Fruit fly (Drosophila melanogaster): ENCODE data around the gene CG31975.

The CG31975 gene

dm6 chr2L:170383-170782 lies 29.6 kb upstream of the CG31975 start:
- no peak for TF ChIP-seq CG32121 (GFP tag; IDR thresholded peaks at IDR 0.05)
- no peak for TF ChIP-seq CG9948 (tag; optimal IDR thresholded peaks at IDR 0.05)
- TF ChIP-seq CG34367 (tag; optimal IDR thresholded peaks at IDR 0.05): no peak
- TF ChIP-seq fd96Ca (GFP tag; IDR thresholded peaks at IDR 0.05): no peak
- no peak for TF ChIP-seq CG14655 (GFP tag; optimal IDR thresholded peaks at IDR 0.05)
- TF ChIP-seq CG8159 (tag; optimal IDR thresholded peaks at IDR 0.05): no peak
- no peak for TF ChIP-seq Pif1B (GFP tag; optimal IDR thresholded peaks at IDR 0.05)
- TF ChIP-seq Snoo (tag; optimal IDR thresholded peaks at IDR 0.05): no peak
- TF ChIP-seq CG17806 (tag; optimal IDR thresholded peaks at IDR 0.05): no peak
- TF ChIP-seq gl (tag; optimal IDR thresholded peaks at IDR 0.05): no peak
- no peak for TF ChIP-seq EcR (GFP tag; optimal IDR thresholded peaks at IDR 0.05)
- no peak for TF ChIP-seq D1 (tag; optimal IDR thresholded peaks at IDR 0.05)
- TF ChIP-seq CG4496 (GFP tag; IDR thresholded peaks at IDR 0.05): no peak

dm6 chr2L:168270-168901 lies 27.6 kb upstream of the CG31975 start:
- TF ChIP-seq D1 (tag; optimal IDR thresholded peaks at IDR 0.05): no peak
- no peak for TF ChIP-seq rn (GFP tag; IDR thresholded peaks at IDR 0.05)
- no peak for TF ChIP-seq Pif1B (GFP tag; optimal IDR thresholded peaks at IDR 0.05)
- TF ChIP-seq CG17806 (tag; optimal IDR thresholded peaks at IDR 0.05): peak; percentile 28
- no peak for TF ChIP-seq CG9948 (tag; optimal IDR thresholded peaks at IDR 0.05)
- TF ChIP-seq Ets98B (GFP tag; IDR thresholded peaks at IDR 0.05): no peak
- TF ChIP-seq CG8159 (tag; optimal IDR thresholded peaks at IDR 0.05): peak; percentile 6
- TF ChIP-seq EcR (GFP tag; optimal IDR thresholded peaks at IDR 0.05): peak; percentile 61
- TF ChIP-seq CG12605 (GFP tag; IDR thresholded peaks at IDR 0.05): peak; percentile 36; the same call in 1 of the 2 replicates
- TF ChIP-seq CG15710 (tag; optimal IDR thresholded peaks at IDR 0.05): peak; percentile 33
- TF ChIP-seq CG14655 (GFP tag; optimal IDR thresholded peaks at IDR 0.05): peak; percentile 42
- TF ChIP-seq fd96Ca (GFP tag; IDR thresholded peaks at IDR 0.05): no peak
- no peak for TF ChIP-seq Snoo (tag; optimal IDR thresholded peaks at IDR 0.05)
- TF ChIP-seq CG32121 (GFP tag; IDR thresholded peaks at IDR 0.05): no peak
- peak; percentile 69 for TF ChIP-seq CG13204 (GFP tag; optimal IDR thresholded peaks at IDR 0.05)
- peak; percentile 5 for TF ChIP-seq CG34367 (tag; optimal IDR thresholded peaks at IDR 0.05)
- peak; percentile 33 for TF ChIP-seq CG8301 (tag; optimal IDR thresholded peaks at IDR 0.05)
- TF ChIP-seq Pif1A (GFP tag; optimal IDR thresholded peaks at IDR 0.05): peak; percentile 40
- peak; percentile 77 for TF ChIP-seq gl (tag; optimal IDR thresholded peaks at IDR 0.05)
- no peak for TF ChIP-seq CG4496 (GFP tag; IDR thresholded peaks at IDR 0.05)
- TF ChIP-seq CG10348 (GFP tag; IDR thresholded peaks at IDR 0.05): no peak

- TF ChIP-seq CG13204 (GFP tag; optimal IDR thresholded peaks at IDR 0.05) (peak; percentile 97), CG34367 (tag; optimal IDR thresholded peaks at IDR 0.05) (peak; percentile 95), Pif1B (GFP tag; optimal IDR thresholded peaks at IDR 0.05) (peak; percentile 97), CG10348 (GFP tag; IDR thresholded peaks at IDR 0.05) (no peak), Snoo (tag; optimal IDR thresholded peaks at IDR 0.05) (peak; percentile 72), CG4496 (GFP tag; IDR thresholded peaks at IDR 0.05) (no peak), CG17806 (tag; optimal IDR thresholded peaks at IDR 0.05) (peak; percentile 90), CG8159 (tag; optimal IDR thresholded peaks at IDR 0.05) (peak; percentile 88), Pif1A (GFP tag; optimal IDR thresholded peaks at IDR 0.05) (peak; percentile 97), CG14655 (GFP tag; optimal IDR thresholded peaks at IDR 0.05) (peak; percentile 98), rn (GFP tag; IDR thresholded peaks at IDR 0.05) (no peak), CG32121 (GFP tag; IDR thresholded peaks at IDR 0.05) (no peak), Ets98B (GFP tag; IDR thresholded peaks at IDR 0.05) (no peak), EcR (GFP tag; optimal IDR thresholded peaks at IDR 0.05) (peak; percentile 82), D1 (tag; optimal IDR thresholded peaks at IDR 0.05) (peak; percentile 80), CG12605 (GFP tag; IDR thresholded peaks at IDR 0.05) (no peak), gl (tag; optimal IDR thresholded peaks at IDR 0.05) (peak; percentile 99), CG9948 (tag; optimal IDR thresholded peaks at IDR 0.05) (peak; percentile 90), CG15710 (tag; optimal IDR thresholded peaks at IDR 0.05) (peak; percentile 92), fd96Ca (GFP tag; IDR thresholded peaks at IDR 0.05) (no peak), CG8301 (tag; optimal IDR thresholded peaks at IDR 0.05) (peak; percentile 97)
Observed at dm6 chr2L:166115-167069, 25.6 kb upstream of the CG31975 start.

DNA sequence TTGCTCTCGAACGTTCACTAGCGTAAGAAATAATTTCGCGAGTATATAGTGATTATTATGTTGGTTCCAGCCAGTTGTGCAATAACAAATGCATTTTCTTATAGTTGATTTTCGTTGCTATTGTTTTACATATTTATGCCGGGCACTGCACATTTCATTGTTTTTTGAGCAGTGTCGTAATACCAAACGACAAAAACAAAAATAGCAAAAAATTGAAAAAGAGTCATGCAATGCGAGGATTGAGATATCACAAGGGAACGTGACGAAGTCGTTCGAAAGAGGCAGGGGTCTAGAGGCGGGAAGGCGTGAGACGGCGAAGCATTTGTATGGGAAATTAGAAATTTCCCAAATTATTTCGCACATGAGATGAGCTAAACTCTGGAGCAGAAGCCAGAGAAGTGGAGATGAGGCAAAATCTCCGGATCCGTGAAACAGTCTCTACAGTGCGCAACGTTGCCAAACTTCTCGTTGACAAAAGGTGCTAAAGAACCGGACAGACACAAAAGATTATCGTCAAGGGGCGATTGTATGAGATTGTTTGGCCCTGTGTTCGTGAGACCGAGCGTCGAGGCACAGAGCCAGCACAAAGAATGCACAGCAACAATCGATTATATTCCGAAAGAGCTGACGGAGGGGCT lies 24.6 kb upstream of the CG31975 start:
- TF ChIP-seq Pif1B (GFP tag; optimal IDR thresholded peaks at IDR 0.05) (no peak), CG32121 (GFP tag; IDR thresholded peaks at IDR 0.05) (no peak), Pif1A (GFP tag; optimal IDR thresholded peaks at IDR 0.05) (no peak), D1 (tag; optimal IDR thresholded peaks at IDR 0.05) (peak; percentile 2), Snoo (tag; optimal IDR thresholded peaks at IDR 0.05) (no peak), gl (tag; optimal IDR thresholded peaks at IDR 0.05) (no peak), CG15710 (tag; optimal IDR thresholded peaks at IDR 0.05) (no peak), CG8301 (tag; optimal IDR thresholded peaks at IDR 0.05) (no peak), CG17806 (tag; optimal IDR thresholded peaks at IDR 0.05) (no peak), CG12605 (GFP tag; IDR thresholded peaks at IDR 0.05) (no peak), CG13204 (GFP tag; optimal IDR thresholded peaks at IDR 0.05) (no peak), Ets98B (GFP tag; IDR thresholded peaks at IDR 0.05) (no peak), CG8159 (tag; optimal IDR thresholded peaks at IDR 0.05) (peak; percentile 18), CG9948 (tag; optimal IDR thresholded peaks at IDR 0.05) (no peak), CG10348 (GFP tag; IDR thresholded peaks at IDR 0.05) (no peak), EcR (GFP tag; optimal IDR thresholded peaks at IDR 0.05) (peak; percentile 3), fd96Ca (GFP tag; IDR thresholded peaks at IDR 0.05) (no peak), CG14655 (GFP tag; optimal IDR thresholded peaks at IDR 0.05) (peak; percentile 14), CG34367 (tag; optimal IDR thresholded peaks at IDR 0.05) (no peak)

All from whole organism, pupa.